Fruit fly (Drosophila melanogaster) S2 (cell line): ENCODE measurements around the gene CG8993.

Experiments
- CG8478 ChIP-seq: fragments of >200 bp; optimal IDR thresholded peaks from 2 replicates; lab custom pipeline; 2018
- CTCF ChIP-seq, 2 experiments: fragments of >200 bp; optimal IDR thresholded peaks; 2 replicates each; lab custom pipeline; 2018

CG8993 gene

dm6 chr3L:2390889-2391288 is 18.9 kb downstream of the CG8993 start, which contains the start of the genes CG32298 and CG32299:
Gene CG32298 (minus strand): TSS chr3L:2390989.
Gene CG32299 (minus strand): TSS chr3L:2390989.
- TF ChIP-seq CTCF (optimal IDR thresholded peaks at IDR 0.05; lab: Kevin White, UChicago), result no peak
- no peak for TF ChIP-seq CG8478 (lab: Kevin White, UChicago)

dm6 chr3L:2392745-2393435 is 20.9 kb downstream of the CG8993 start:
- TF ChIP-seq CTCF (optimal IDR thresholded peaks at IDR 0.05; lab: Kevin White, UChicago) (no peak), CG8478 (lab: Kevin White, UChicago) (no peak)

dm6 chr3L:2397571-2398187 is 25.7 kb downstream of the CG8993 start:
- no peak for TF ChIP-seq CTCF (optimal IDR thresholded peaks at IDR 0.05; lab: Kevin White, UChicago)

dm6 chr3L:2398636-2399035 is 26.6 kb downstream of the CG8993 start:
- TF ChIP-seq CTCF (optimal IDR thresholded peaks at IDR 0.05; lab: Kevin White, UChicago) (no peak), CG8478 (lab: Kevin White, UChicago) (no peak)

- TF ChIP-seq CTCF (optimal IDR thresholded peaks at IDR 0.05; lab: Kevin White, UChicago) (no peak), CG8478 (lab: Kevin White, UChicago) (no peak)
Observed at dm6 chr3L:2399788-2400187, 27.8 kb downstream of the CG8993 start.

dm6 chr3L:2400227-2400840 is 28.3 kb downstream of the CG8993 start:
- no peak for TF ChIP-seq CTCF (optimal IDR thresholded peaks at IDR 0.05; lab: Kevin White, UChicago)
- TF ChIP-seq CG8478 (lab: Kevin White, UChicago), result no peak

dm6 chr3L:2402206-2402605 is 30.2 kb downstream of the CG8993 start:
- TF ChIP-seq CG8478 (lab: Kevin White, UChicago) (no peak), CTCF (optimal IDR thresholded peaks at IDR 0.05; lab: Kevin White, UChicago) (no peak)

dm6 chr3L:2407271-2407670 is 35.3 kb downstream of the CG8993 start:
- peak; percentile 34 to 63 for TF ChIP-seq CTCF (optimal IDR thresholded peaks at IDR 0.05; lab: Kevin White, UChicago)
- no peak for TF ChIP-seq CG8478 (lab: Kevin White, UChicago)

dm6 chr3L:2407945-2408344 is 35.9 kb downstream of the CG8993 start:
- TF ChIP-seq CG8478 (lab: Kevin White, UChicago) (no peak), CTCF (optimal IDR thresholded peaks at IDR 0.05; lab: Kevin White, UChicago) (no peak)

- no peak for TF ChIP-seq CG8478 (lab: Kevin White, UChicago)
- peak; percentile 82 to 93 for TF ChIP-seq CTCF (optimal IDR thresholded peaks at IDR 0.05; lab: Kevin White, UChicago)
Observed at dm6 chr3L:2409289-2409688, 37.3 kb downstream of the CG8993 start.

dm6 chr3L:2410869-2411268 is 38.9 kb downstream of the CG8993 start:
- TF ChIP-seq CTCF (optimal IDR thresholded peaks at IDR 0.05; lab: Kevin White, UChicago), result no peak
- no peak for TF ChIP-seq CG8478 (lab: Kevin White, UChicago)

dm6 chr3L:2411564-2412080 is 39.6 kb downstream of the CG8993 start:
- TF ChIP-seq CTCF (optimal IDR thresholded peaks at IDR 0.05; lab: Kevin White, UChicago) (no peak), CG8478 (lab: Kevin White, UChicago) (no peak)

dm6 chr3L:2414876-2415275 is 42.9 kb downstream of the CG8993 start:
- TF ChIP-seq CG8478 (lab: Kevin White, UChicago) (no peak), CTCF (optimal IDR thresholded peaks at IDR 0.05; lab: Kevin White, UChicago) (no peak)

- TF ChIP-seq CTCF (optimal IDR thresholded peaks at IDR 0.05; lab: Kevin White, UChicago), result no peak
- TF ChIP-seq CG8478 (lab: Kevin White, UChicago), result no peak
Observed at dm6 chr3L:2417399-2418040, 45.5 kb downstream of the CG8993 start.

dm6 chr3L:2418769-2419168 is 46.8 kb downstream of the CG8993 start:
- TF ChIP-seq CG8478 (lab: Kevin White, UChicago) (no peak), CTCF (optimal IDR thresholded peaks at IDR 0.05; lab: Kevin White, UChicago) (no peak)
